Worm (Caenorhabditis elegans): ENCODE results near the gene Y47D7A.13.

The Y47D7A.13 gene

DNA sequence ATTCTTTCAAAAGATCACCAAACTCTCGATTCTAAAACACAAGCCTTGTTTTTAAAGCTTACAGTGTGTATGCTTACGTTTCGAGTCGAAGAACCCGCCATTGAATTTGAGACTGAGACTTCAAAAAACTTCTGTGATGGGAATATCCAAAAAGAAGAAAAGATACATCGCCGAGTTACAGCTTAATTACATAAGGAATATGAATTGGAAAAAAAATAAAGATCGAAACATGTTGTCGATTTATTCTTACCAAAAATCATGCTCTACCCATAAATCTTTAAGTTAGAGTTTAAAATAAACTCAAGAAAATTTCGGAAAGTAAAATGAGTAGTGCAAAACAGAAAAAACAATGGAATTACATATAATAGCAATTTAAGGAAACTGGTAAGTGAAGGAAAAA, 49.6 kb downstream of the Y47D7A.13 start, which contains the start of gene F13A2.10:
TSS of gene F13A2.10 (minus strand) at position 101 of the 400 bp plus-strand sequence.
- no peak for TF ChIP-seq F13C5.2 (tag; optimal IDR thresholded peaks at IDR 0.05)
- no peak for TF ChIP-seq tbx-37 (GFP tag; conservative IDR thresholded peaks at IDR 0.05)
- no peak for TF ChIP-seq scrt-1 (GFP tag; IDR thresholded peaks at IDR 0.05)
- no peak for TF ChIP-seq aly-1 (tag; optimal IDR thresholded peaks at IDR 0.05)
- no peak for TF ChIP-seq hmg-4 (GFP tag; optimal IDR thresholded peaks at IDR 0.05)
- no peak for TF ChIP-seq tbx-11 (GFP tag; IDR thresholded peaks at IDR 0.05)
- TF ChIP-seq ceh-13 (GFP tag; optimal IDR thresholded peaks at IDR 0.05) = no peak
- TF ChIP-seq sea-1 (GFP tag; conservative IDR thresholded peaks at IDR 0.05) = no peak
- TF ChIP-seq flt-1 (GFP tag; IDR thresholded peaks at IDR 0.05) = no peak
- no peak for TF ChIP-seq tra-4 (tag; optimal IDR thresholded peaks at IDR 0.05)
- no peak for TF ChIP-seq hmbx-1 (tag; optimal IDR thresholded peaks at IDR 0.05)
- TF ChIP-seq ets-7 (tag; optimal IDR thresholded peaks at IDR 0.05) = no peak
- TF ChIP-seq hnd-1 (tag; optimal IDR thresholded peaks at IDR 0.05) = no peak
- TF ChIP-seq pes-1 (GFP tag; IDR thresholded peaks at IDR 0.05) = no peak
- TF ChIP-seq ama-1 (optimal IDR thresholded peaks at IDR 0.05) = no peak
- TF ChIP-seq ceh-36 (tag; optimal IDR thresholded peaks at IDR 0.05) = no peak
- no peak for TF ChIP-seq B0310.2 (tag; optimal IDR thresholded peaks at IDR 0.05)
